Worm (Caenorhabditis elegans) whole organism, young adult: ENCODE measurements around the gene ptr-25.

Source experiments
- B0261.1 ChIP-seq: sonication (generic microtip); optimal IDR thresholded peaks from 2 replicates; lab custom pipeline; 2016; ENCODE audit warnings: mild to moderate bottlenecking, missing genetic modification characterization, moderate library complexity, missing compliant biosample characterization
- F10E7.11 ChIP-seq: sonication (generic microtip); optimal IDR thresholded peaks from 2 replicates; lab custom pipeline; 2017; ENCODE audit warnings: mild to moderate bottlenecking, missing genetic modification characterization, moderate library complexity, missing compliant biosample characterization
- F22D6.2 ChIP-seq: sonication (generic microtip); optimal IDR thresholded peaks from 2 replicates; lab custom pipeline; 2016; ENCODE audit warnings: mild to moderate bottlenecking, missing genetic modification characterization, missing compliant biosample characterization
- F33H1.4 ChIP-seq: fragments of 200-800 bp; sonication (Bioruptor generic); IDR thresholded peaks from 2 replicates; pipeline ENCODE4 v1.3.6; 2022; ENCODE audit warnings: missing genetic modification reagents, missing genetic modification characterization, missing compliant biosample characterization
- F52B5.7 ChIP-seq: sonication (generic microtip); optimal IDR thresholded peaks from 2 replicates; lab custom pipeline; 2016; ENCODE audit warnings: mild to moderate bottlenecking, missing genetic modification characterization, missing compliant biosample characterization
- Y53G8AR.9 ChIP-seq: fragments of 200-800 bp; sonication (Bioruptor generic); conservative IDR thresholded peaks from 2 replicates; pipeline ENCODE4 v1.3.6; 2022; ENCODE audit warnings: missing genetic modification reagents, missing genetic modification characterization, missing compliant biosample characterization
- Y56A3A.18 ChIP-seq: fragments of 200-800 bp; sonication (Bioruptor generic); IDR thresholded peaks from 2 replicates; pipeline ENCODE4 v1.3.6; 2022; ENCODE audit warnings: missing genetic modification reagents, missing genetic modification characterization, missing compliant biosample characterization
- Y79H2A.3 ChIP-seq: fragments of 200-800 bp; sonication (Bioruptor generic); conservative IDR thresholded peaks from 2 replicates; pipeline ENCODE4 v1.3.6; 2022; ENCODE audit warnings: missing genetic modification reagents, missing genetic modification characterization, missing compliant biosample characterization
- ZK185.1 ChIP-seq: sonication (generic microtip); optimal IDR thresholded peaks from 2 replicates; lab custom pipeline; 2016; ENCODE audit warnings: mild to moderate bottlenecking, missing genetic modification characterization, missing compliant biosample characterization; ENCODE audit not compliant: poor library complexity, severe bottlenecking
- akir-1 ChIP-seq: fragments of 200-800 bp; sonication (Bioruptor generic); optimal IDR thresholded peaks from 2 replicates; lab custom pipeline; 2018; ENCODE audit warnings: mild to moderate bottlenecking, missing genetic modification characterization, moderate library complexity, missing compliant biosample characterization
- ama-1 ChIP-seq, 3 experiments: fragments of 150-350 bp in 1 of 3; sonication (generic microtip) in 2 of 3; optimal IDR thresholded peaks; 2 replicates each; lab custom pipeline; 2014 to 2018; ENCODE audit warnings: missing biosample characterization in 2 of 3, missing genetic modification characterization in 2 of 3, missing genetic modification reagents in 2 of 3
- aptf-2 ChIP-seq: fragments of 200-800 bp; sonication (Bioruptor generic); conservative IDR thresholded peaks from 2 replicates; pipeline ENCODE4 v1.3.6; 2022; ENCODE audit warnings: missing genetic modification reagents, missing genetic modification characterization, missing compliant biosample characterization
- aptf-3 ChIP-seq: fragments of 200-800 bp; sonication (Bioruptor generic); IDR thresholded peaks from 2 replicates; pipeline ENCODE4 v1.3.6; 2022; ENCODE audit warnings: missing genetic modification characterization, missing compliant biosample characterization
- cebp-2 ChIP-seq: fragments of 200-800 bp; sonication (Bioruptor generic); IDR thresholded peaks from 2 replicates; pipeline ENCODE4 v1.3.6; 2022; ENCODE audit warnings: missing genetic modification characterization, missing compliant biosample characterization
- ceh-27 ChIP-seq: fragments of 200-800 bp; sonication (Bioruptor generic); optimal IDR thresholded peaks from 2 replicates; lab custom pipeline; 2018; ENCODE audit warnings: mild to moderate bottlenecking, missing genetic modification characterization, moderate library complexity, missing compliant biosample characterization
- ceh-40 ChIP-seq: fragments of 200-800 bp; sonication (Bioruptor generic); IDR thresholded peaks from 2 replicates; pipeline ENCODE4 v1.3.6; 2022; ENCODE audit warnings: missing genetic modification characterization, missing compliant biosample characterization
- ceh-58 ChIP-seq: fragments of 200-800 bp; sonication (Bioruptor generic); IDR thresholded peaks from 2 replicates; pipeline ENCODE4 v1.3.6; 2022; ENCODE audit warnings: missing genetic modification characterization, missing compliant biosample characterization
- chd-7 ChIP-seq: sonication (generic microtip); optimal IDR thresholded peaks from 2 replicates; lab custom pipeline; 2016; ENCODE audit warnings: mild to moderate bottlenecking, missing genetic modification characterization, moderate library complexity, missing compliant biosample characterization
- dox-1 ChIP-seq: fragments of 200-800 bp; sonication (Bioruptor generic); IDR thresholded peaks from 2 replicates; pipeline ENCODE4 v1.3.6; 2022; ENCODE audit warnings: missing genetic modification reagents, missing genetic modification characterization, missing compliant biosample characterization
- dpff-1 ChIP-seq: sonication (generic microtip); optimal IDR thresholded peaks from 2 replicates; lab custom pipeline; 2017; ENCODE audit warnings: mild to moderate bottlenecking, missing genetic modification characterization, missing compliant biosample characterization
- egrh-3 ChIP-seq: fragments of 200-800 bp; sonication (Bioruptor generic); IDR thresholded peaks from 2 replicates; pipeline ENCODE4 v1.3.6; 2022; ENCODE audit warnings: missing genetic modification reagents, missing genetic modification characterization, missing compliant biosample characterization
- gei-17 ChIP-seq: fragments of 200-800 bp; sonication (Bioruptor generic); optimal IDR thresholded peaks from 2 replicates; lab custom pipeline; 2018; ENCODE audit warnings: mild to moderate bottlenecking, missing genetic modification characterization, missing compliant biosample characterization
- him-1 ChIP-seq: sonication (generic microtip); optimal IDR thresholded peaks from 2 replicates; lab custom pipeline; 2016; ENCODE audit warnings: missing genotype, missing genetic modification reagents, missing genetic modification characterization, missing compliant biosample characterization
- hlh-12 ChIP-seq: sonication (generic microtip); optimal IDR thresholded peaks from 2 replicates; lab custom pipeline; 2016; ENCODE audit warnings: missing genetic modification characterization, missing compliant biosample characterization
- hmg-1.2 ChIP-seq: fragments of 200-800 bp; sonication (Bioruptor generic); IDR thresholded peaks from 2 replicates; pipeline ENCODE4 v1.3.6; 2022; ENCODE audit warnings: missing genetic modification reagents, missing genetic modification characterization, missing compliant biosample characterization
- hsf-1 ChIP-seq: fragments of 200-800 bp; sonication (Bioruptor generic); IDR thresholded peaks from 2 replicates; pipeline ENCODE4 v1.3.6; 2022; ENCODE audit warnings: missing genetic modification reagents, missing genetic modification characterization, missing compliant biosample characterization
- let-607 ChIP-seq, 2 experiments: fragments of 200-800 bp in 1 of 2; sonication (Bioruptor generic) in 1 of 2; sonication (generic microtip) in 1 of 2; optimal IDR thresholded peaks; 2 replicates each; lab custom pipeline; 2016 to 2018; ENCODE audit warnings: mild to moderate bottlenecking in 2 of 2, missing compliant biosample characterization in 2 of 2, missing genetic modification characterization in 2 of 2, moderate library complexity in 2 of 2, missing genotype in 1 of 2
- madf-3 ChIP-seq: fragments of 200-800 bp; sonication (Bioruptor generic); IDR thresholded peaks from 2 replicates; pipeline ENCODE4 v1.3.6; 2022; ENCODE audit warnings: missing genetic modification reagents, missing genetic modification characterization, missing compliant biosample characterization
- madf-6 ChIP-seq: fragments of 200-800 bp; sonication (Bioruptor generic); IDR thresholded peaks from 2 replicates; pipeline ENCODE4 v1.3.6; 2022; ENCODE audit warnings: missing genetic modification reagents, missing genetic modification characterization, missing compliant biosample characterization
- mel-28 ChIP-seq: sonication (generic microtip); optimal IDR thresholded peaks from 2 replicates; lab custom pipeline; 2016; ENCODE audit warnings: borderline replicate concordance, mild to moderate bottlenecking, missing genetic modification characterization, missing compliant biosample characterization
- mxl-1 ChIP-seq: sonication (generic microtip); optimal IDR thresholded peaks from 2 replicates; lab custom pipeline; 2016; ENCODE audit warnings: missing genetic modification characterization, missing compliant biosample characterization
- nfya-1 ChIP-seq: sonication (generic microtip); optimal IDR thresholded peaks from 2 replicates; lab custom pipeline; 2017; ENCODE audit warnings: antibody characterized with exemption, missing compliant biosample characterization, missing genetic modification characterization, borderline replicate concordance; ENCODE audit not compliant: insufficient read depth
- nfya-2 ChIP-seq: fragments of 200-800 bp; sonication (Bioruptor generic); IDR thresholded peaks from 2 replicates; pipeline ENCODE4 v1.3.6; 2022; ENCODE audit warnings: missing genetic modification reagents, missing genetic modification characterization, missing compliant biosample characterization
- nfyb-1 ChIP-seq: fragments of 200-800 bp; sonication (Bioruptor generic); IDR thresholded peaks from 2 replicates; pipeline ENCODE4 v1.3.6; 2022; ENCODE audit warnings: missing genetic modification reagents, missing genetic modification characterization, missing compliant biosample characterization
- nhr-120 ChIP-seq: fragments of 200-800 bp; sonication (Bioruptor generic); IDR thresholded peaks from 2 replicates; pipeline ENCODE4 v1.3.6; 2022; ENCODE audit warnings: missing genetic modification characterization, missing compliant biosample characterization
- pha-4 ChIP-seq: fragments of 150-350 bp; sonication (generic microtip); optimal IDR thresholded peaks from 2 replicates; lab custom pipeline; 2014; ENCODE audit warnings: missing biosample characterization, missing genetic modification reagents, missing genetic modification characterization
- rpc-1 ChIP-seq, 2 experiments: fragments of 150-350 bp in 1 of 2; sonication (generic microtip) in 1 of 2; optimal IDR thresholded peaks; 2 replicates each; lab custom pipeline; 2014 to 2018; ENCODE audit warnings: missing biosample characterization in 1 of 2, missing genetic modification characterization in 1 of 2, missing genetic modification reagents in 1 of 2, missing genotype in 1 of 2
- sdz-38 ChIP-seq: sonication (generic microtip); optimal IDR thresholded peaks from 2 replicates; lab custom pipeline; 2016; ENCODE audit warnings: missing genotype, missing genetic modification characterization, missing compliant biosample characterization
- sea-2 ChIP-seq: fragments of 200-800 bp; sonication (Bioruptor generic); IDR thresholded peaks from 2 replicates; pipeline ENCODE4 v1.3.6; 2022; ENCODE audit warnings: missing genetic modification characterization, missing compliant biosample characterization
- tbp1 ChIP-seq: fragments of 200-800 bp; sonication (Bioruptor generic); optimal IDR thresholded peaks from 2 replicates; lab custom pipeline; 2018; ENCODE audit warnings: mild to moderate bottlenecking, missing genetic modification characterization, missing compliant biosample characterization
- tlf-1 ChIP-seq: fragments of 200-800 bp; sonication (Bioruptor generic); optimal IDR thresholded peaks from 2 replicates; lab custom pipeline; 2018; ENCODE audit warnings: mild to moderate bottlenecking, missing genetic modification characterization, missing compliant biosample characterization
- ztf-18 ChIP-seq: sonication (generic microtip); optimal IDR thresholded peaks from 2 replicates; lab custom pipeline; 2016; ENCODE audit warnings: missing genotype, mild to moderate bottlenecking, missing genetic modification characterization, missing compliant biosample characterization
- ztf-25 ChIP-seq: fragments of 200-800 bp; sonication (Bioruptor generic); IDR thresholded peaks from 2 replicates; pipeline ENCODE4 v1.3.6; 2022; ENCODE audit warnings: missing genetic modification reagents, missing genetic modification characterization, missing compliant biosample characterization
- ztf-26 ChIP-seq: sonication (generic microtip); optimal IDR thresholded peaks from 2 replicates; lab custom pipeline; 2017; ENCODE audit warnings: missing genetic modification characterization, missing compliant biosample characterization
- ztf-6 ChIP-seq: fragments of 200-800 bp; sonication (Bioruptor generic); IDR thresholded peaks from 2 replicates; pipeline ENCODE4 v1.3.6; 2022; ENCODE audit warnings: missing genetic modification reagents, missing genetic modification characterization, missing compliant biosample characterization

ptr-25 gene

DNA sequence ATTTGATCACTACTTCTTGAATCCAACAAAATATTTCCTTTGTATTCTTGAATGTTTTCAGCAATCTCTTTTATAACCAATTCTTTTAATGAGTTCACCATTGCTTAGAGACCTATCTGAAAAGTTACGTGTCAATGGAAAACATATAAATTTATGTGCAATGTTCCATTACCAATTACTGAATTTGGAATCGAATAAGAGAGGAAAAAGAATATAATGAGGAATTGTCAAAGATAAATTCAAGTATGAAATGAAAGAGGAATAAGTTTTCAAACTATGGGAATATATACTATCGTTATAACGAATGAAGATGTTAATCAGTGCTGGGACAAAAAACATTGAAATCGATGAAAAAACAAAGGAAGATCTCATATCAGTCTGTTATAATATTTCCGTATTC, 36.9 kb upstream of the ptr-25 start, which contains the start of gene H04D03.4:
Gene H04D03.4, minus strand, starts transcription at position 101 of the 400 bp plus-strand sequence.
- TF ChIP-seq gei-17 (no peak), ceh-58 (no peak), ceh-27 (GFP tag; lab: Kevin White, UChicago) (no peak), ztf-6 (no peak), tlf-1 (GFP tag; lab: Kevin White, UChicago) (no peak), F22D6.2 (no peak)

DNA sequence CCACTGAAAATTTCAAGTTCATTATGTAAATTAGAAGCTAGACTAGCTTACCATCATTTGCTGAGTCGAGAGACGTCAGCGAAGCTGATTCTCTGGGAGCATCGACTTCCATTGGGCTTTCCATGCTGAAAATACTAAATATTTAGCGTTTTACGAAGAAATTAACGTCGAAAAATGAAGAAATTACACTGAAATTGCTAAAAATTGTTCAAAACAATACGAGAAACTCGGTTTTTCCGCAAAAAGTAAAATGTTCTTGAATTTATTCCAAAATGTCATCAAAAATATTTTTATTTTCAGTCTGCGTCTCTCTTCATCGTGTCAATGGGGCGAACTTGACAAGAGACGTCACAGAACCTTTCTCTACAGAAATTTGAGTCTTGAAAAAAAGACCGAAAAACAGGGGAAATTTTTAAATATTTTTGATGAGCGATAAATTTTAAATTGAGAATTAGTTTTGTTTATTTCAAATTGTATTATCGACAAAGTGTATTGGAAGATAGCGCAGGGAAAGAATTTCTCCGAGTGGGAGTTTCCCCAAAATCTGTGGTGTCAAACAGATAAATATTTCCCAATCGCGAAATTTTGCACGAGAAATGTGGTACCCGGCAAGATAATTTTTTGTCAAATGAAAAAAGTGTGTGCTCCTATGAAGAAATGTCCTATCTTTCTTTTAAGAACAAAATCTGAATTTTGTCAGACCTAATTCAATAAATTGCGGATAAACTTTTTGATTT, 27.3 kb upstream of the ptr-25 start, which contains the start of gene ecps-1:
Gene ecps-1, minus strand, starts transcription at position 125 of the 737 bp plus-strand sequence.
- no peak for TF ChIP-seq chd-7 (tag; lab: Kevin White, UChicago)
- peak; percentile 82 for TF ChIP-seq hmg-1.2 (GFP tag; lab: Robert Waterston, UW)
- TF ChIP-seq nfya-2 (GFP tag; lab: Robert Waterston, UW) = no peak
- TF ChIP-seq nhr-120 (GFP tag; lab: Robert Waterston, UW) = no peak
- TF ChIP-seq cebp-2 (GFP tag; lab: Robert Waterston, UW) = no peak
- TF ChIP-seq pha-4 = peak; percentile 67
- TF ChIP-seq sea-2 (GFP tag; lab: Robert Waterston, UW) = no peak
- TF ChIP-seq sdz-38 (tag; lab: Kevin White, UChicago) = no peak
- TF ChIP-seq dpff-1 (tag; lab: Kevin White, UChicago) = no peak
- no peak for TF ChIP-seq ceh-40
- no peak for TF ChIP-seq ztf-26
- TF ChIP-seq F52B5.7 (tag; lab: Kevin White, UChicago) = no peak
- no peak for TF ChIP-seq rpc-1 (optimal IDR thresholded peaks at IDR 0.05; lab: Kevin White, UChicago)
- no peak for TF ChIP-seq rpc-1 (tag; optimal IDR thresholded peaks at IDR 0.05; lab: Kevin White, UChicago)
- peak; percentile 74 for TF ChIP-seq F33H1.4
- peak; percentile 84 for TF ChIP-seq ztf-25
- no peak for TF ChIP-seq hsf-1 (GFP tag; lab: Robert Waterston, UW)
- TF ChIP-seq madf-3 (GFP tag; lab: Robert Waterston, UW) = peak; percentile 79; the same call in 1 of the 2 replicates
- TF ChIP-seq gei-17 = no peak
- peak; percentile 75 for TF ChIP-seq tlf-1 (GFP tag; lab: Kevin White, UChicago)
- TF ChIP-seq F22D6.2 = no peak
- no peak for TF ChIP-seq ama-1 (optimal IDR thresholded peaks at IDR 0.05; lab: Kevin White, UChicago)
- no peak for TF ChIP-seq ama-1 (GFP tag; optimal IDR thresholded peaks at IDR 0.05; lab: Kevin White, UChicago)
- peak; percentile 90 for TF ChIP-seq ZK185.1
- TF ChIP-seq akir-1 = no peak
- TF ChIP-seq mel-28 = no peak
- TF ChIP-seq Y53G8AR.9 = 0 out of 2 replicates have a peak, but pooled peaks have one; percentile 30
- TF ChIP-seq egrh-3 = peak; percentile 44; the same call in 1 of the 2 replicates
- peak; percentile 93 for TF ChIP-seq dox-1 (GFP tag; lab: Robert Waterston, UW)
- TF ChIP-seq him-1 (tag; lab: Kevin White, UChicago) = no peak
- no peak for TF ChIP-seq F10E7.11 (tag; lab: Kevin White, UChicago)
- peak; percentile 84 for TF ChIP-seq madf-6
- no peak for TF ChIP-seq mxl-1 (tag; lab: Kevin White, UChicago)
- 0 out of 2 replicates have a peak, but pooled peaks have one; percentile 54 for TF ChIP-seq nfyb-1
- TF ChIP-seq hlh-12 (tag; lab: Kevin White, UChicago) = no peak
- peak; percentile 79 for TF ChIP-seq Y79H2A.3 (GFP tag; lab: Robert Waterston, UW)
- peak; percentile 61 for TF ChIP-seq ztf-18 (tag; lab: Kevin White, UChicago)
- TF ChIP-seq tbp1 (GFP tag; lab: Kevin White, UChicago) = peak; percentile 73
- TF ChIP-seq let-607 (tag; optimal IDR thresholded peaks at IDR 0.05; lab: Kevin White, UChicago) = peak; percentile 14 to 19
- no peak for TF ChIP-seq B0261.1 (tag; lab: Kevin White, UChicago)
- TF ChIP-seq Y56A3A.18 (GFP tag; lab: Robert Waterston, UW) = no peak
- TF ChIP-seq aptf-3 (GFP tag; lab: Robert Waterston, UW) = no peak
- no peak for TF ChIP-seq nfya-1
- peak; percentile 74; the same call in 1 of the 2 replicates for TF ChIP-seq aptf-2 (GFP tag; lab: Robert Waterston, UW)
